Worm (Caenorhabditis elegans) whole organism, mixed stage, embryonic: Measurements from ENCODE around the gene fbxc-36.

Experiments
- lin-13 ChIP-seq: fragments of 150-350 bp; optimal IDR thresholded peaks from 2 replicates; lab custom pipeline; 2014; ENCODE audit warnings: missing biosample characterization, missing genetic modification characterization
- unc-62 ChIP-seq: fragments of 150-350 bp; optimal IDR thresholded peaks from 2 replicates; lab custom pipeline; 2014; ENCODE audit warnings: missing biosample characterization, missing genetic modification reagents, missing genetic modification characterization

DNA sequence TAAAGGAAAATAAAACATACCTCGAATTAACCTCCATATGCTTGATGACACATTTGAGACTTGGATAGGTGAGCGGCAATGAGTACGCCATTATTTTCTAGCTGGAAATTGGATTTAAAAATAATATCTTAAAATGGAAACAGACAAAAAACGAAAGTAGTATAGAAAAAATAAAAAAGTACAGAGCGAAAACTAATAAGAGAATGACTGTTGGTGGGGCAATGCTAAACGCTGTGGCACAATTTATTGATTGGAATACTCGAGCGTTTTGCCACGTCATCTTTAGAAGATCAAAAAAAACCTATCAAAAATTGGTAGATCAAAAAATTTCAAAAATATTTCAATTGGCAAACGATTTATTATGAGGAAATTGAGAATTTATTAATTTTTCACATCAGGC is 7.3 kb downstream of the fbxc-36 start, which contains the start of gene fbxc-32:
- no peak for TF ChIP-seq unc-62 (GFP tag; lab: Kevin White, UChicago)
- no peak for TF ChIP-seq lin-13 (tag; lab: Kevin White, UChicago)
